Worm (Caenorhabditis elegans) whole organism, late embryonic: ENCODE data around the gene srh-213.

Experiments used
- C08G9.2 ChIP-seq: sonication (generic microtip); optimal IDR thresholded peaks from 2 replicates; lab custom pipeline; 2016; ENCODE audit warnings: mild to moderate bottlenecking, missing genetic modification characterization, moderate library complexity, missing compliant biosample characterization
- T23F11.4 ChIP-seq: fragments of 200-800 bp; sonication (Bioruptor generic); optimal IDR thresholded peaks from 2 replicates; lab custom pipeline; 2018; ENCODE audit warnings: mild to moderate bottlenecking, missing genetic modification characterization, missing compliant biosample characterization
- ceh-2 ChIP-seq: sonication (generic microtip); optimal IDR thresholded peaks from 2 replicates; lab custom pipeline; 2016; ENCODE audit warnings: missing genotype, missing genetic modification characterization, missing compliant biosample characterization
- ceh-6 ChIP-seq: fragments of 200-800 bp; sonication (Bioruptor generic); optimal IDR thresholded peaks from 2 replicates; lab custom pipeline; 2018; ENCODE audit warnings: mild to moderate bottlenecking, missing genetic modification characterization, missing compliant biosample characterization
- elt-4 ChIP-seq: sonication (generic microtip); optimal IDR thresholded peaks from 2 replicates; lab custom pipeline; 2016; ENCODE audit warnings: missing genetic modification characterization, missing compliant biosample characterization
- ets-4 ChIP-seq: sonication (generic microtip); optimal IDR thresholded peaks from 2 replicates; lab custom pipeline; 2016; ENCODE audit warnings: missing genetic modification characterization, missing compliant biosample characterization
- fax-1 ChIP-seq: sonication (generic microtip); optimal IDR thresholded peaks from 2 replicates; lab custom pipeline; 2016; ENCODE audit warnings: missing genotype, missing genetic modification characterization, missing compliant biosample characterization
- fkh-6 ChIP-seq: sonication (generic microtip); optimal IDR thresholded peaks from 2 replicates; lab custom pipeline; 2016; ENCODE audit warnings: missing genetic modification characterization, missing compliant biosample characterization
- madf-2 ChIP-seq: sonication (generic microtip); optimal IDR thresholded peaks from 2 replicates; lab custom pipeline; 2017; ENCODE audit warnings: missing genetic modification characterization, missing compliant biosample characterization
- nfya-1 ChIP-seq: sonication (generic microtip); optimal IDR thresholded peaks from 2 replicates; lab custom pipeline; 2017; ENCODE audit warnings: missing genetic modification characterization, mild to moderate bottlenecking, missing compliant biosample characterization, antibody characterized with exemption, moderate library complexity
- npax-4 ChIP-seq: sonication (generic microtip); optimal IDR thresholded peaks from 2 replicates; lab custom pipeline; 2016; ENCODE audit warnings: missing genetic modification characterization, missing compliant biosample characterization
- pat-9 ChIP-seq: fragments of 200-800 bp; sonication (Bioruptor generic); optimal IDR thresholded peaks from 2 replicates; lab custom pipeline; 2018; ENCODE audit warnings: mild to moderate bottlenecking, missing genetic modification characterization, moderate library complexity, missing compliant biosample characterization
- pha-4 ChIP-seq: fragments of 150-350 bp; optimal IDR thresholded peaks from 2 replicates; lab custom pipeline; 2018; ENCODE audit warnings: missing biosample characterization, missing genetic modification reagents, missing genetic modification characterization
- pros-1 ChIP-seq: fragments of 150-350 bp; optimal IDR thresholded peaks from 2 replicates; lab custom pipeline; 2014; ENCODE audit warnings: missing biosample characterization, missing genetic modification reagents, missing genetic modification characterization

DNA sequence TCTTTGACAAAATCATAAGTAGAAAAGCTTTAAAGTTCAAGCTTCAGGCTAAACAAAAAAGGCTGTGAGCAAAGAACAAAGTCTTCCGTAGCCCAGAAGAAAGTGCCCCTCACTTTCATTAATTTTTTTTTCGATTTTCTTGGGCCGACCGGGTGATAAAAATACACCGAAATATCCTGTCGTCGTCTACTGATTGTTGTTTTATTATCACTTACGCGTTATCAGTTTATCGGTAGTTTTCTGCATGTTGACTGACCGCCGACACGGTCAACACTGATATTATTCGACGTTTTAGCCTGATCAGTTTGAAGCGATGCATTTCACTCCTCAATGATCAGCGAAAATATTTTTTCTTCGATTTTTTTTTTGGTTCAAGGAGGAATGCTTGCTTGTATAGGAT lies 14.5 kb downstream of the srh-213 start:
- TF ChIP-seq ets-4 (no peak), fax-1 (tag; lab: Kevin White, UChicago) (no peak), pat-9 (tag; lab: Kevin White, UChicago) (no peak), madf-2 (tag; lab: Kevin White, UChicago) (no peak), T23F11.4 (no peak), npax-4 (tag; lab: Kevin White, UChicago) (no peak), ceh-2 (tag; lab: Kevin White, UChicago) (no peak), ceh-6 (no peak), pha-4 (tag; lab: Kevin White, UChicago) (no peak), fkh-6 (tag; lab: Kevin White, UChicago) (no peak), pros-1 (tag; lab: Kevin White, UChicago) (no peak), nfya-1 (tag; lab: Kevin White, UChicago) (no peak), C08G9.2 (tag; lab: Kevin White, UChicago) (no peak), elt-4 (tag; lab: Kevin White, UChicago) (no peak)
